Fruit fly (Drosophila melanogaster) whole organism, pupa: ENCODE data around the gene CG8112.

Experiments used
- CG10348 ChIP-seq: fragments of 200-800 bp; sonication (Bioruptor generic); IDR thresholded peaks from 2 replicates; pipeline ENCODE4 v1.3.6; 2022; ENCODE audit warnings: missing biosample characterization, missing genetic modification characterization
- CG12605 ChIP-seq: fragments of 200-800 bp; sonication (Bioruptor generic); IDR thresholded peaks from 2 replicates; pipeline ENCODE4 v1.3.6; 2022; ENCODE audit warnings: missing biosample characterization, missing genetic modification characterization
- CG13204 ChIP-seq: fragments of 200-800 bp; sonication (Bioruptor generic); optimal IDR thresholded peaks from 2 replicates; lab custom pipeline; 2018; ENCODE audit warnings: missing biosample characterization, mild to moderate bottlenecking, missing genetic modification characterization, moderate library complexity
- CG14655 ChIP-seq: fragments of 200-800 bp; sonication (Bioruptor generic); optimal IDR thresholded peaks from 3 replicates; lab custom pipeline; 2017; ENCODE audit warnings: mild to moderate bottlenecking, missing biosample characterization, missing genetic modification reagents, missing genetic modification characterization
- CG32121 ChIP-seq: fragments of 200-800 bp; sonication (Bioruptor generic); IDR thresholded peaks from 2 replicates; pipeline ENCODE4 v1.3.6; 2022; ENCODE audit warnings: missing biosample characterization, missing genetic modification characterization
- CG8301 ChIP-seq: fragments of 200-800 bp; sonication (Bioruptor generic); optimal IDR thresholded peaks from 2 replicates; lab custom pipeline; 2018; ENCODE audit warnings: missing biosample characterization, mild to moderate bottlenecking, missing genetic modification characterization
- Pif1A ChIP-seq: fragments of 200-800 bp; sonication (Bioruptor generic); optimal IDR thresholded peaks from 3 replicates; lab custom pipeline; 2016; ENCODE audit warnings: missing biosample characterization, missing genetic modification characterization

DNA sequence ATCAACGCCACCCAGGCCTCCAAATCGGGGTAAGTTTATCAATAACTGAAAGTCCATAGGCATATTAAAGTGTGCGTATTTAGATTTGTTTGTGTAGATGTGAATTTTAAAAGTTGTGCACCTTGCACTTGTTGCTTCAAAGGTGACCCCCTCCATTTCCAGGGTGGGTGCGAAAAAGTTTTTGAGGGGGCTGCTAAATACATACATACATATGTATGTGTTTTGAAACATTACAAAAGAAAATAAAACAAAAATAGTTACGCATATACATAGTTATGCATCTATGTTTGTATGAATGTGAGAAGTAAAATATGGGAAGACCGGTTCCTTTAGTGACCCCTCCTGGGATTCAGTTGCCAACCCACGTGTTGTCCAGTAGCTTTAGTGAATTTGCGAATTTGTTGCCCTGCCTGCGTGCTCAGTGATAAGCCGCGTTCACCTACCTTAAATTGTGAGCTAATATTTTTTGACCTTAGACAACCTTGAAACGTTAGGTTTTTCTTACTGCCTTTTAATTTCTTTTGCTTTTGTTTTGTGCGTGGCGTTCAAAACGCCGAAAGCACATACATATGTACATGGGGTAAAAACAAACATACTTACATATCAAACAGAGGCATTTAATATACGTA, 42.7 kb upstream of the CG8112 start:
- no peak for TF ChIP-seq CG8301 (tag; lab: Kevin White, UChicago)
- TF ChIP-seq CG32121: peak; percentile 56; the same call in 1 of the 2 replicates
- no peak; the same call in 1 of the 2 replicates for TF ChIP-seq CG12605 (GFP tag; lab: Robert Waterston, UW)
- TF ChIP-seq CG13204: no peak
- TF ChIP-seq CG14655 (GFP tag; lab: Kevin White, UChicago): no peak
- TF ChIP-seq Pif1A: peak; percentile 9
- no peak for TF ChIP-seq CG10348 (GFP tag; lab: Robert Waterston, UW)
